Fruit fly (Drosophila melanogaster): Measurements from ENCODE around the gene ZC3H3.

The ZC3H3 gene

dm6 chr3L:8549183-8549890 lies 39.8 kb upstream of the ZC3H3 start (continued):
- TF ChIP-seq CG8924 (tag; optimal IDR thresholded peaks at IDR 0.05) (peak; percentile 75), unpg (GFP tag; optimal IDR thresholded peaks at IDR 0.05) (peak; percentile 72), Fer2 (tag; optimal IDR thresholded peaks at IDR 0.05) (no peak), sob (GFP tag; IDR thresholded peaks at IDR 0.05) (peak; percentile 34; the same call in 1 of the 2 replicates), CG6272 (GFP tag; IDR thresholded peaks at IDR 0.05) (no peak), her (GFP tag; optimal IDR thresholded peaks at IDR 0.05) (no peak), Adf1 (GFP tag; IDR thresholded peaks at IDR 0.05) (no peak), wek (GFP tag; optimal IDR thresholded peaks at IDR 0.05) (peak; percentile 30), Optix (GFP tag; IDR thresholded peaks at IDR 0.05) (no peak), Neu2 (GFP tag; optimal IDR thresholded peaks at IDR 0.05; ENCODE audit: borderline replicate concordance) (no peak), D19A (tag; optimal IDR thresholded peaks at IDR 0.05) (peak; percentile 56), CG18619 (GFP tag; optimal IDR thresholded peaks at IDR 0.05) (peak; percentile 24), Pdp1 (GFP tag; optimal IDR thresholded peaks at IDR 0.05) (peak in 1 of 2 experiments; percentile 51), sna (GFP tag; IDR thresholded peaks at IDR 0.05; ENCODE audit: partially characterized antibody) (no peak), stc (GFP tag; IDR thresholded peaks at IDR 0.05) (peak; percentile 66), CG17328 (GFP tag; IDR thresholded peaks at IDR 0.05) (peak; percentile 13; the same call in 1 of the 2 replicates), CG13296 (GFP tag; optimal IDR thresholded peaks at IDR 0.05) (peak; percentile 11), Myb (GFP tag; optimal IDR thresholded peaks at IDR 0.05) (no peak), CG7839 (tag; optimal IDR thresholded peaks at IDR 0.05) (peak; percentile 60), Jarid2 (GFP tag; optimal IDR thresholded peaks at IDR 0.05) (peak; percentile 0), Max (GFP tag; optimal IDR thresholded peaks at IDR 0.05) (peak; percentile 32), Hr51 (GFP tag; optimal IDR thresholded peaks at IDR 0.05) (peak in 1 of 2 experiments; percentile 56), E2f1 (GFP tag; IDR thresholded peaks at IDR 0.05) (peak; percentile 26; the same call in 1 of the 2 replicates), CG11695 (GFP tag; IDR thresholded peaks at IDR 0.05) (peak; percentile 53; the same call in 2 of the 3 replicates), pb (GFP tag; optimal IDR thresholded peaks at IDR 0.05) (peak; percentile 6), CG10431 (GFP tag; optimal IDR thresholded peaks at IDR 0.05) (peak; percentile 70), Rfx (GFP tag; IDR thresholded peaks at IDR 0.05) (peak; percentile 55; the same call in 1 of the 2 replicates), cg (GFP tag; optimal IDR thresholded peaks at IDR 0.05) (peak; percentile 1), HLH54F (GFP tag; optimal IDR thresholded peaks at IDR 0.05) (peak; percentile 9), slou (GFP tag; optimal IDR thresholded peaks at IDR 0.05) (no peak), CoRest (tag; optimal IDR thresholded peaks at IDR 0.05) (peak; percentile 63), CG17385 (GFP tag; optimal IDR thresholded peaks at IDR 0.05) (peak; percentile 40), CG13624 (GFP tag; optimal IDR thresholded peaks at IDR 0.05) (peak; percentile 3), CG7928 (GFP tag; optimal IDR thresholded peaks at IDR 0.05) (no peak), CG6689 (GFP tag; IDR thresholded peaks at IDR 0.05) (peak; percentile 54; the same call in 1 of the 2 replicates), CG17361 (GFP tag; IDR thresholded peaks at IDR 0.05) (peak; percentile 69; the same call in 2 of the 3 replicates), CG17186 (GFP tag; optimal IDR thresholded peaks at IDR 0.05) (no peak), CG8089 (GFP tag; optimal IDR thresholded peaks at IDR 0.05) (peak; percentile 36), CG11504 (tag; optimal IDR thresholded peaks at IDR 0.05) (peak; percentile 58), CG13424 (tag; optimal IDR thresholded peaks at IDR 0.05) (peak; percentile 63), Bgb (GFP tag; IDR thresholded peaks at IDR 0.05; ENCODE audit: partially characterized antibody) (no peak), CG4854 (GFP tag; optimal IDR thresholded peaks at IDR 0.05) (peak; percentile 23), Med (GFP tag) (peak; percentile 93), BEAF-32 (GFP tag; optimal IDR thresholded peaks at IDR 0.05) (no peak), gem (tag; optimal IDR thresholded peaks at IDR 0.05) (peak; percentile 76), CG15514 (GFP tag; optimal IDR thresholded peaks at IDR 0.05) (peak; percentile 7), CG2129 (GFP tag; IDR thresholded peaks at IDR 0.05; ENCODE audit: partially characterized antibody) (no peak), nmo (GFP tag; optimal IDR thresholded peaks at IDR 0.05) (peak; percentile 50)
